Fruit fly (Drosophila melanogaster) whole organism, embryonic: ENCODE measurements around the gene Lsp1alpha.

Experiments
- Atf-2 ChIP-seq: fragments of 200-800 bp; sonication (Bioruptor generic); optimal IDR thresholded peaks from 2 replicates; lab custom pipeline; 2016; ENCODE audit warnings: missing biosample characterization, missing genetic modification characterization
- Atf6 ChIP-seq: fragments of 200-800 bp; sonication (Bioruptor generic); IDR thresholded peaks from 2 replicates; pipeline ENCODE4 v1.3.6; 2022; ENCODE audit warnings: missing biosample characterization, missing genetic modification characterization
- Bdp1 ChIP-seq: fragments of 200-800 bp; sonication (Bioruptor generic); optimal IDR thresholded peaks from 3 replicates; lab custom pipeline; 2016; ENCODE audit warnings: missing biosample characterization, missing genetic modification characterization
- CG10209 ChIP-seq: fragments of 200-800 bp; sonication (Bioruptor generic); optimal IDR thresholded peaks from 3 replicates; lab custom pipeline; 2017; ENCODE audit warnings: missing biosample characterization, mild to moderate bottlenecking, missing genetic modification characterization, missing genetic modification reagents
- CG10654 ChIP-seq: fragments of 200-800 bp; sonication (Bioruptor generic); optimal IDR thresholded peaks from 2 replicates; lab custom pipeline; 2016; ENCODE audit warnings: missing biosample characterization, missing genetic modification characterization
- CG11723 ChIP-seq: fragments of 200-800 bp; sonication (Bioruptor generic); optimal IDR thresholded peaks from 2 replicates; lab custom pipeline; 2017; ENCODE audit warnings: missing biosample characterization, mild to moderate bottlenecking, missing genetic modification characterization
- CG12299 ChIP-seq: fragments of 200-800 bp; sonication (Bioruptor generic); optimal IDR thresholded peaks from 2 replicates; lab custom pipeline; 2018; ENCODE audit warnings: missing biosample characterization, mild to moderate bottlenecking, missing genetic modification characterization
- CG12391 ChIP-seq: fragments of 200-800 bp; sonication (Bioruptor generic); optimal IDR thresholded peaks from 3 replicates; lab custom pipeline; 2018; ENCODE audit warnings: missing biosample characterization, mild to moderate bottlenecking, missing genetic modification characterization, moderate library complexity
- CG13424 ChIP-seq: fragments of 200-800 bp; sonication (Bioruptor generic); optimal IDR thresholded peaks from 2 replicates; lab custom pipeline; 2019; ENCODE audit warnings: missing biosample characterization, mild to moderate bottlenecking, missing genetic modification characterization, moderate library complexity
- CG14050 ChIP-seq: fragments of 200-800 bp; sonication (Bioruptor generic); IDR thresholded peaks from 3 replicates; pipeline ENCODE4 v1.3.6; 2022; ENCODE audit warnings: missing biosample characterization, missing genetic modification characterization
- CG1529 ChIP-seq: fragments of 200-800 bp; sonication (Bioruptor generic); optimal IDR thresholded peaks from 3 replicates; lab custom pipeline; 2018; ENCODE audit warnings: missing biosample characterization, missing genetic modification characterization
- CG17328 ChIP-seq: fragments of 200-800 bp; sonication (Bioruptor generic); IDR thresholded peaks from 2 replicates; pipeline ENCODE4 v1.3.6; 2022; ENCODE audit warnings: missing biosample characterization, missing genetic modification characterization
- CG17802 ChIP-seq: fragments of 200-800 bp; sonication (Bioruptor generic); optimal IDR thresholded peaks from 2 replicates; lab custom pipeline; 2018; ENCODE audit warnings: missing biosample characterization, mild to moderate bottlenecking, missing genetic modification characterization, moderate library complexity
- CG18476 ChIP-seq: fragments of 200-800 bp; sonication (Bioruptor generic); optimal IDR thresholded peaks from 2 replicates; lab custom pipeline; 2016; ENCODE audit warnings: missing biosample characterization, mild to moderate bottlenecking, missing genetic modification characterization
- CG18619 ChIP-seq: fragments of 200-800 bp; sonication (Bioruptor generic); optimal IDR thresholded peaks from 3 replicates; lab custom pipeline; 2017; ENCODE audit warnings: missing biosample characterization, mild to moderate bottlenecking, missing genetic modification characterization
- CG3281 ChIP-seq: fragments of 200-800 bp; sonication (Bioruptor generic); optimal IDR thresholded peaks from 3 replicates; lab custom pipeline; 2017; ENCODE audit warnings: missing biosample characterization, mild to moderate bottlenecking, missing genetic modification characterization
- CG4360 ChIP-seq: fragments of 200-800 bp; sonication (Bioruptor generic); IDR thresholded peaks from 2 replicates; pipeline ENCODE4 v1.3.6; 2022; ENCODE audit warnings: missing biosample characterization, missing genetic modification characterization
- CG6765 ChIP-seq: fragments of 200-800 bp; sonication (Bioruptor generic); optimal IDR thresholded peaks from 3 replicates; lab custom pipeline; 2017; ENCODE audit warnings: missing biosample characterization, mild to moderate bottlenecking, missing genetic modification characterization
- CG7271 ChIP-seq: fragments of 200-800 bp; sonication (Bioruptor generic); optimal IDR thresholded peaks from 2 replicates; lab custom pipeline; 2018; ENCODE audit warnings: missing biosample characterization, mild to moderate bottlenecking, missing genetic modification characterization, moderate library complexity
- CG7786 ChIP-seq: fragments of 200-800 bp; sonication (Bioruptor generic); optimal IDR thresholded peaks from 2 replicates; lab custom pipeline; 2016; ENCODE audit warnings: missing biosample characterization, missing genetic modification characterization
- CG8359 ChIP-seq: fragments of 200-800 bp; sonication (Bioruptor generic); optimal IDR thresholded peaks from 2 replicates; lab custom pipeline; 2017; ENCODE audit warnings: missing biosample characterization, mild to moderate bottlenecking, missing genetic modification characterization, borderline replicate concordance
- CG9932 ChIP-seq: fragments of 200-800 bp; sonication (Bioruptor generic); IDR thresholded peaks from 2 replicates; pipeline ENCODE4 v1.3.6; 2022; ENCODE audit warnings: missing biosample characterization, missing genetic modification characterization
- CHES-1-like ChIP-seq: fragments of 200-800 bp; sonication (Bioruptor generic); optimal IDR thresholded peaks from 2 replicates; lab custom pipeline; 2016; ENCODE audit warnings: missing biosample characterization, missing genetic modification characterization
- Chrac-16 ChIP-seq: fragments of 200-800 bp; sonication (Bioruptor generic); optimal IDR thresholded peaks from 3 replicates; lab custom pipeline; 2016; ENCODE audit warnings: missing biosample characterization, missing genetic modification characterization
- D ChIP-seq, 2 experiments: fragments of 200-800 bp in 1 of 2; fragments of >200 bp in 1 of 2; sonication (Bioruptor generic) in 1 of 2; optimal IDR thresholded peaks; 2 replicates in 1 of 2; 3 replicates in 1 of 2; lab custom pipeline; 2017; ENCODE audit warnings: mild to moderate bottlenecking in 1 of 2, missing biosample characterization in 1 of 2, missing genetic modification characterization in 1 of 2, missing genetic modification reagents in 1 of 2
- Doc2 ChIP-seq: fragments of 200-800 bp; sonication (Bioruptor generic); IDR thresholded peaks from 2 replicates; pipeline ENCODE4 v1.3.6; 2022; ENCODE audit warnings: missing biosample characterization, missing genetic modification characterization
- Kr ChIP-seq: fragments of 200-800 bp; sonication (Bioruptor generic); optimal IDR thresholded peaks from 2 replicates; lab custom pipeline; 2017; ENCODE audit warnings: missing biosample characterization, mild to moderate bottlenecking, missing genetic modification characterization
- Max ChIP-seq: fragments of 200-800 bp; sonication (Bioruptor generic); optimal IDR thresholded peaks from 2 replicates; lab custom pipeline; 2016; ENCODE audit warnings: missing biosample characterization, mild to moderate bottlenecking, missing genetic modification characterization
- Oaz ChIP-seq: fragments of 200-800 bp; sonication (Bioruptor generic); IDR thresholded peaks from 2 replicates; pipeline ENCODE4 v1.3.6; 2022; ENCODE audit warnings: missing biosample characterization, missing genetic modification characterization
- Side ChIP-seq: fragments of 200-800 bp; sonication (Bioruptor generic); optimal IDR thresholded peaks from 2 replicates; lab custom pipeline; 2016; ENCODE audit warnings: missing biosample characterization, missing genetic modification characterization
- Sox102F ChIP-seq: fragments of 200-800 bp; sonication (Bioruptor generic); optimal IDR thresholded peaks from 2 replicates; lab custom pipeline; 2018; ENCODE audit warnings: missing biosample characterization, mild to moderate bottlenecking, missing genetic modification characterization, moderate library complexity
- Ssrp ChIP-seq: fragments of 200-800 bp; sonication (Bioruptor generic); optimal IDR thresholded peaks from 2 replicates; lab custom pipeline; 2018; ENCODE audit warnings: missing biosample characterization, mild to moderate bottlenecking, missing genetic modification characterization, moderate library complexity
- btn ChIP-seq: fragments of 200-800 bp; sonication (Bioruptor generic); optimal IDR thresholded peaks from 2 replicates; lab custom pipeline; 2016; ENCODE audit warnings: missing biosample characterization, missing genetic modification characterization
- crol ChIP-seq: fragments of 200-800 bp; sonication (Bioruptor generic); IDR thresholded peaks from 2 replicates; pipeline ENCODE4 v1.3.6; 2022; ENCODE audit warnings: missing biosample characterization, missing genetic modification characterization
- cwo ChIP-seq: fragments of 200-800 bp; sonication (Bioruptor generic); optimal IDR thresholded peaks from 3 replicates; lab custom pipeline; 2017; ENCODE audit warnings: missing biosample characterization, missing genetic modification characterization, mild to moderate bottlenecking, moderate library complexity, missing genetic modification reagents
- da ChIP-seq: fragments of 200-800 bp; sonication (Bioruptor generic); optimal IDR thresholded peaks from 2 replicates; lab custom pipeline; 2016; ENCODE audit warnings: missing biosample characterization, missing genetic modification characterization
- disco-r ChIP-seq: fragments of 200-800 bp; sonication (Bioruptor generic); optimal IDR thresholded peaks from 2 replicates; lab custom pipeline; 2016; ENCODE audit warnings: missing biosample characterization, missing genetic modification characterization
- dysf ChIP-seq: fragments of 200-800 bp; sonication (Bioruptor generic); IDR thresholded peaks from 3 replicates; pipeline ENCODE4 v1.3.6; 2022; ENCODE audit warnings: missing biosample characterization, missing genetic modification characterization
- inv ChIP-seq: fragments of 200-800 bp; sonication (Bioruptor generic); IDR thresholded peaks from 2 replicates; pipeline ENCODE4 v1.3.6; 2022; ENCODE audit warnings: missing biosample characterization, missing genetic modification characterization; ENCODE audit not compliant: partially characterized antibody
- kah ChIP-seq: fragments of 200-800 bp; sonication (Bioruptor generic); optimal IDR thresholded peaks from 2 replicates; lab custom pipeline; 2018; ENCODE audit warnings: missing biosample characterization, mild to moderate bottlenecking, missing genetic modification characterization
- ken ChIP-seq: fragments of 200-800 bp; sonication (Bioruptor generic); IDR thresholded peaks from 3 replicates; pipeline ENCODE4 v1.3.6; 2022; ENCODE audit warnings: missing biosample characterization, missing genetic modification characterization
- luna ChIP-seq: fragments of 200-800 bp; sonication (Bioruptor generic); optimal IDR thresholded peaks from 2 replicates; lab custom pipeline; 2016; ENCODE audit warnings: missing biosample characterization, missing genetic modification characterization
- mirr ChIP-seq: fragments of 200-800 bp; sonication (Bioruptor generic); optimal IDR thresholded peaks from 3 replicates; lab custom pipeline; 2018; ENCODE audit warnings: missing biosample characterization, mild to moderate bottlenecking, missing genetic modification characterization
- schlank ChIP-seq: fragments of 200-800 bp; sonication (Bioruptor generic); optimal IDR thresholded peaks from 2 replicates; lab custom pipeline; 2018; ENCODE audit warnings: missing biosample characterization, mild to moderate bottlenecking, missing genetic modification characterization
- sens-2 ChIP-seq: fragments of 200-800 bp; sonication (Bioruptor generic); IDR thresholded peaks from 2 replicates; pipeline ENCODE4 v1.3.6; 2022; ENCODE audit warnings: missing biosample characterization, missing genetic modification characterization
- seq ChIP-seq: fragments of 200-800 bp; sonication (Bioruptor generic); IDR thresholded peaks from 2 replicates; pipeline ENCODE4 v1.3.6; 2022; ENCODE audit warnings: missing biosample characterization, missing genetic modification characterization
- sug ChIP-seq: fragments of 200-800 bp; optimal IDR thresholded peaks from 2 replicates; lab custom pipeline; 2019; ENCODE audit warnings: missing biosample characterization, mild to moderate bottlenecking, missing genetic modification characterization, moderate library complexity
- tll ChIP-seq, 2 experiments: fragments of 200-800 bp in 1 of 2; fragments of >200 bp in 1 of 2; sonication (Bioruptor generic) in 1 of 2; optimal IDR thresholded peaks; 2 replicates each; lab custom pipeline; 2017 to 2019; ENCODE audit warnings: missing biosample characterization in 2 of 2, missing genetic modification characterization in 2 of 2, mild to moderate bottlenecking in 1 of 2, moderate library complexity in 1 of 2
- vvl ChIP-seq: fragments of 200-800 bp; sonication (Bioruptor generic); IDR thresholded peaks from 2 replicates; pipeline ENCODE4 v1.3.6; 2022; ENCODE audit warnings: missing biosample characterization, missing genetic modification characterization

The Lsp1alpha gene

dm6 chrX:12470187-12470931 lies 19.7 kb upstream of the Lsp1alpha start (continued):
- TF ChIP-seq luna (GFP tag; lab: Kevin White, UChicago), result no peak
- TF ChIP-seq sens-2, result no peak
- TF ChIP-seq Oaz, result 0 out of 2 replicates have a peak, but pooled peaks have one; percentile 36
- TF ChIP-seq vvl (GFP tag; lab: Robert Waterston, UW), result peak; percentile 79
- no peak for TF ChIP-seq Side (GFP tag; lab: Kevin White, UChicago)
- TF ChIP-seq CG8359 (GFP tag; lab: Kevin White, UChicago), result peak; percentile 29
- TF ChIP-seq da (GFP tag; lab: Kevin White, UChicago), result no peak
- no peak for TF ChIP-seq ken (GFP tag; lab: Robert Waterston, UW)
- peak; percentile 47 for TF ChIP-seq CG12391 (tag; lab: Kevin White, UChicago)
- TF ChIP-seq CG13424 (tag; lab: Kevin White, UChicago), result peak; percentile 61
- 0 out of 2 replicates have a peak, but pooled peaks have one; percentile 25 for TF ChIP-seq CG4360 (GFP tag; lab: Robert Waterston, UW)
- no peak for TF ChIP-seq tll (GFP tag; optimal IDR thresholded peaks at IDR 0.05; lab: Kevin White, UChicago)
- no peak for TF ChIP-seq disco-r (GFP tag; lab: Kevin White, UChicago)
- no peak for TF ChIP-seq btn (GFP tag; lab: Kevin White, UChicago)
- TF ChIP-seq mirr (GFP tag; lab: Kevin White, UChicago), result peak; percentile 44
- peak; percentile 45 for TF ChIP-seq CG10209
- TF ChIP-seq seq (GFP tag; lab: Robert Waterston, UW), result peak; percentile 67
- peak; percentile 62 for TF ChIP-seq cwo (GFP tag; lab: Kevin White, UChicago)
- no peak for TF ChIP-seq Bdp1 (GFP tag; lab: Kevin White, UChicago)
- no peak for TF ChIP-seq kah (GFP tag; lab: Kevin White, UChicago)
- TF ChIP-seq schlank (tag; lab: Kevin White, UChicago), result peak; percentile 48
- TF ChIP-seq CG1529 (GFP tag; lab: Kevin White, UChicago), result no peak
- TF ChIP-seq CG9932 (GFP tag; lab: Robert Waterston, UW), result peak; percentile 80
- peak; percentile 82 for TF ChIP-seq crol (GFP tag; lab: Robert Waterston, UW)
- peak; percentile 19 for TF ChIP-seq Chrac-16 (GFP tag; lab: Kevin White, UChicago)
- TF ChIP-seq CG10654 (GFP tag; lab: Kevin White, UChicago), result no peak
- TF ChIP-seq CG17328 (GFP tag; lab: Robert Waterston, UW), result peak; percentile 36; the same call in 1 of the 2 replicates
- no peak for TF ChIP-seq CG7786
- TF ChIP-seq sug (tag; lab: Kevin White, UChicago), result peak; percentile 44
- no peak for TF ChIP-seq Atf-2
- TF ChIP-seq CG12299 (tag; lab: Kevin White, UChicago), result peak; percentile 57
- TF ChIP-seq CHES-1-like, result no peak
- peak; percentile 29 for TF ChIP-seq CG11723
- peak; percentile 62 for TF ChIP-seq Sox102F (GFP tag; lab: Kevin White, UChicago)
- no peak for TF ChIP-seq Kr (GFP tag; lab: Kevin White, UChicago)
- peak; percentile 73 for TF ChIP-seq dysf
- TF ChIP-seq CG18619 (GFP tag; lab: Kevin White, UChicago), result peak; percentile 52
- no peak for TF ChIP-seq CG17802 (tag; lab: Kevin White, UChicago)
- TF ChIP-seq D (optimal IDR thresholded peaks at IDR 0.05; lab: Kevin White, UChicago), result no peak
- peak; percentile 25 for TF ChIP-seq D (GFP tag; optimal IDR thresholded peaks at IDR 0.05; lab: Kevin White, UChicago)
- TF ChIP-seq Doc2 (GFP tag; lab: Robert Waterston, UW), result no peak
- peak; percentile 80 for TF ChIP-seq CG3281 (GFP tag; lab: Kevin White, UChicago)
- TF ChIP-seq CG18476 (GFP tag; lab: Kevin White, UChicago), result peak; percentile 4
- TF ChIP-seq Ssrp (tag; lab: Kevin White, UChicago), result peak; percentile 52
- TF ChIP-seq CG14050 (GFP tag; lab: Robert Waterston, UW), result peak; percentile 59; the same call in 2 of the 3 replicates
- TF ChIP-seq Atf6 (GFP tag; lab: Robert Waterston, UW), result peak; percentile 75
- TF ChIP-seq CG6765, result no peak
- no peak for TF ChIP-seq Max (GFP tag; lab: Kevin White, UChicago)
- TF ChIP-seq CG7271, result no peak
- TF ChIP-seq inv (GFP tag; lab: Robert Waterston, UW), result no peak
